Worm (Caenorhabditis elegans) whole organism, midembryonic: ENCODE measurements around the gene ulp-2.

Source experiments
- T22C8.4 ChIP-seq: fragments of 200-800 bp; sonication (Bioruptor generic); IDR thresholded peaks from 2 replicates; pipeline ENCODE4 v1.3.6; 2022; ENCODE audit warnings: missing genetic modification characterization, missing compliant biosample characterization
- cog-1 ChIP-seq: sonication (generic microtip); optimal IDR thresholded peaks from 2 replicates; lab custom pipeline; 2016; ENCODE audit warnings: missing genetic modification characterization, missing compliant biosample characterization
- flt-1 ChIP-seq: fragments of 200-800 bp; sonication (Bioruptor generic); IDR thresholded peaks from 2 replicates; pipeline ENCODE4 v1.3.6; 2022; ENCODE audit warnings: missing genetic modification characterization, missing compliant biosample characterization
- klf-2 ChIP-seq: fragments of 200-800 bp; sonication (Bioruptor generic); conservative IDR thresholded peaks from 2 replicates; pipeline ENCODE4 v1.3.6; 2022; ENCODE audit warnings: missing genetic modification reagents, missing genetic modification characterization, missing compliant biosample characterization
- med-1 ChIP-seq: sonication (generic microtip); optimal IDR thresholded peaks from 2 replicates; lab custom pipeline; 2017; ENCODE audit warnings: missing genetic modification characterization, mild to moderate bottlenecking, missing compliant biosample characterization, antibody characterized with exemption, missing genetic modification reagents; ENCODE audit not compliant: insufficient read depth
- ref-1 ChIP-seq: fragments of 200-800 bp; sonication (Bioruptor generic); conservative IDR thresholded peaks from 2 replicates; pipeline ENCODE4 v1.3.6; 2022; ENCODE audit warnings: missing genetic modification reagents, missing genetic modification characterization, missing compliant biosample characterization
- tab-1 ChIP-seq: fragments of 200-800 bp; sonication (Bioruptor generic); IDR thresholded peaks from 2 replicates; pipeline ENCODE4 v1.3.6; 2022; ENCODE audit warnings: missing genetic modification characterization, missing compliant biosample characterization
- ztf-23 ChIP-seq: fragments of 200-800 bp; sonication (Bioruptor generic); IDR thresholded peaks from 2 replicates; pipeline ENCODE4 v1.3.6; 2022; ENCODE audit warnings: missing genetic modification reagents, missing genetic modification characterization, missing compliant biosample characterization
- ztf-29 ChIP-seq: fragments of 200-800 bp; sonication (Bioruptor generic); IDR thresholded peaks from 2 replicates; pipeline ENCODE4 v1.3.6; 2022; ENCODE audit warnings: missing genetic modification reagents, missing genetic modification characterization, missing compliant biosample characterization

DNA sequence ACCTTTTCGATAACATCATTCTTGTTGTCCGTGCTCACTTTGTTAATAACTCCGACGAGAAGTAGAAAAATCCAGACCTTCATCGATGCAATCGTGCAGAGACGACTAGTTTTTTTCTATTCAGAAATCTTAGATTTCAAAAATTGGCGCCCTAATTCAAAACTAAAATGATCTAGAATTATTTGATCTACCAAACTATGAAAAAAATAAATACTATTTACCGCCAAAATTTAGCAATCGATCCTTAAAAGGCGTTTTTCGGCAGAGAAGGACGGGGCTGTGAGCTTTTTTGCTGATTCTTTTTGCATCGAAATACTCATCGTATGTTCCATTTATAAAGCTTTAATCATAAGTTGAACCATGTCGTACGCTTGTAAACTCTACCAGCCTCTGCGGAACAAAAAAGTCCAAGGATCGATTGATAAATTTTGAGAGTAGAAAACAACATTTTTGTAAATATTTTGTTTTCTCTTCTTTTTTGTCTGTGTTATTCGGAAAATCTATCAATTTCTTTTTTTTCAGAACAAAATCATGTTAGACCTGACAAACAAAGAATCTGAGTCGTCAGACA is 10.2 kb downstream of the ulp-2 start, which contains the start of the genes try-1 and zyg-12:
- TF ChIP-seq ztf-23 (GFP tag; lab: Robert Waterston, UW) (no peak), ztf-29 (GFP tag; lab: Robert Waterston, UW) (no peak), flt-1 (no peak), T22C8.4 (GFP tag; lab: Robert Waterston, UW) (no peak), ref-1 (GFP tag; lab: Robert Waterston, UW) (no peak), tab-1 (GFP tag; lab: Robert Waterston, UW) (no peak), med-1 (GFP tag; lab: Kevin White, UChicago) (no peak), cog-1 (tag; lab: Kevin White, UChicago) (no peak), klf-2 (GFP tag; lab: Robert Waterston, UW) (no peak)
